Worm (Caenorhabditis elegans) whole organism, late embryonic: Measurements from ENCODE around the gene W02D7.5.

ENCODE experiments used
- C08G9.2 ChIP-seq: sonication (generic microtip); optimal IDR thresholded peaks from 2 replicates; lab custom pipeline; 2016; ENCODE audit warnings: mild to moderate bottlenecking, missing genetic modification characterization, moderate library complexity, missing compliant biosample characterization
- dve-1 ChIP-seq: sonication (generic microtip); optimal IDR thresholded peaks from 2 replicates; lab custom pipeline; 2017; ENCODE audit warnings: antibody characterized with exemption, mild to moderate bottlenecking, missing genetic modification characterization, missing compliant biosample characterization
- fkh-10 ChIP-seq: fragments of 150-350 bp; optimal IDR thresholded peaks from 2 replicates; lab custom pipeline; 2014; ENCODE audit warnings: missing biosample characterization, missing genetic modification reagents, missing genetic modification characterization
- gmeb-2 ChIP-seq: sonication (generic microtip); optimal IDR thresholded peaks from 2 replicates; lab custom pipeline; 2016; ENCODE audit warnings: missing genetic modification characterization, inconsistent platforms, missing compliant biosample characterization
- odd-2 ChIP-seq: sonication (generic microtip); optimal IDR thresholded peaks from 2 replicates; lab custom pipeline; 2017; ENCODE audit warnings: antibody characterized with exemption, mild to moderate bottlenecking, missing genetic modification characterization, missing compliant biosample characterization
- pag-3 ChIP-seq: sonication (generic microtip); optimal IDR thresholded peaks from 2 replicates; lab custom pipeline; 2016; ENCODE audit warnings: missing compliant biosample characterization, missing genetic modification characterization, borderline replicate concordance
- pha-2 ChIP-seq: sonication (generic microtip); optimal IDR thresholded peaks from 2 replicates; lab custom pipeline; 2017; ENCODE audit warnings: mild to moderate bottlenecking, missing genetic modification characterization, missing compliant biosample characterization
- tbx-7 ChIP-seq: sonication (generic microtip); optimal IDR thresholded peaks from 2 replicates; lab custom pipeline; 2016; ENCODE audit warnings: missing genotype, missing genetic modification characterization, missing compliant biosample characterization

DNA sequence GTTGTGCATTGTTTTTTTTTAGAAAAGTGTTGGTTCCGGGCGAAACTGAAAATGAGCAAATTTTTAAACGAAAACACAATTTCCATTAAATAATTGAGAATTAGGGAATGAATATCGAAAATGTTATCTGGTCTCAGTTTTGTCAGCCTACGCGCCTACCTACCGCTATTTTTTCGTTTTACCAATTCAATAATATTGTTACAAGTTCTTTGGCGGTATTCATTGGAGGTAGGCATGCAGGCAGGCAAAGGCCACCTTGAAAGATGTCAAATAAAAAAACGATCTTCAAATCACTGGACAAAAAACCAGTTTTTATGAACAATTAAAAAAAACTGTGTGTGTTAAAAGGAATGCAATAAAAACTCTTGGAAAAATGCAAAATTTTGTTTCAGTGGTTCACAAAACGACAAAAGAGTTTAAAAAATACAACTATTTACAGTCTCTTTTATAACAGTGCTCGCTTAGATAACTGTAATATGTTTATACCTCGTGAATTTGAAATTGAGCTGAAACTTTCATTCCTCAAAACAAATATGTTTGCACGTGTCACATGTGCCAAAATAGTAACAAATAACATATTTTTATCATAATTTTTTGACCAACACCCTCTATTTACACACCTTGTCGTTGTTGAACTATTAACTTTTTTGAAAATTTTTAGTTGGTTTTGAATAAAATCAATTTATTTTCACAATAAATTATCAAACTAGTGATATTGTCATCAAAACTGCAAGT, 5.6 kb upstream of the W02D7.5 start, which contains the start of gene W02D7.11:
- TF ChIP-seq fkh-10 (GFP tag; lab: Kevin White, UChicago) (no peak), gmeb-2 (tag; lab: Kevin White, UChicago) (no peak), pag-3 (tag; lab: Kevin White, UChicago) (no peak), tbx-7 (tag; lab: Kevin White, UChicago) (no peak), pha-2 (tag; lab: Kevin White, UChicago) (no peak), odd-2 (tag; lab: Kevin White, UChicago) (no peak), dve-1 (tag; lab: Kevin White, UChicago) (no peak), C08G9.2 (tag; lab: Kevin White, UChicago) (no peak)
